Fruit fly (Drosophila melanogaster): ENCODE data around the gene Dys.

The Dys gene

dm6 chr3R:19623606-19624005 lies 162.7 kb downstream of the Dys start (continued):
- peak; percentile 45 for TF ChIP-seq CG4820 (GFP tag; optimal IDR thresholded peaks at IDR 0.05)
- TF ChIP-seq nmo (GFP tag; optimal IDR thresholded peaks at IDR 0.05) = peak; percentile 75
- TF ChIP-seq Ptx1 (GFP tag; IDR thresholded peaks at IDR 0.05) = peak; percentile 63
- TF ChIP-seq Six4 (GFP tag; optimal IDR thresholded peaks at IDR 0.05) = peak; percentile 36
- no peak for TF ChIP-seq corto (GFP tag; optimal IDR thresholded peaks at IDR 0.05)
- no peak for TF ChIP-seq CG34376 (GFP tag; optimal IDR thresholded peaks at IDR 0.05)
- no peak for TF ChIP-seq ERR (GFP tag; optimal IDR thresholded peaks at IDR 0.05)
- TF ChIP-seq stwl (tag; optimal IDR thresholded peaks at IDR 0.05) = no peak
- no peak for TF ChIP-seq tup (GFP tag; optimal IDR thresholded peaks at IDR 0.05)
- no peak for TF ChIP-seq fru (optimal IDR thresholded peaks at IDR 0.05)
- peak in 1 of 2 experiments; percentile 8 for TF ChIP-seq tll (GFP tag; optimal IDR thresholded peaks at IDR 0.05)
- no peak for TF ChIP-seq CG6683 (GFP tag; optimal IDR thresholded peaks at IDR 0.05)
- peak; percentile 7 for TF ChIP-seq jing (GFP tag; optimal IDR thresholded peaks at IDR 0.05)
- TF ChIP-seq CG10209 (GFP tag; optimal IDR thresholded peaks at IDR 0.05) = peak; percentile 34
- TF ChIP-seq Usf (GFP tag; optimal IDR thresholded peaks at IDR 0.05) = no peak
- TF ChIP-seq TFAM (GFP tag; optimal IDR thresholded peaks at IDR 0.05) = no peak
- TF ChIP-seq D19B (GFP tag; optimal IDR thresholded peaks at IDR 0.05) = no peak
- no peak for TF ChIP-seq zf30C (GFP tag; optimal IDR thresholded peaks at IDR 0.05)
- peak; percentile 29 for TF ChIP-seq Dip3 (GFP tag; optimal IDR thresholded peaks at IDR 0.05)
- TF ChIP-seq CG9437 (GFP tag; optimal IDR thresholded peaks at IDR 0.05) = peak; percentile 26
- TF ChIP-seq CG8281 (tag; optimal IDR thresholded peaks at IDR 0.05) = no peak
- peak; percentile 66 for TF ChIP-seq CG2678 (tag; optimal IDR thresholded peaks at IDR 0.05)
- peak; percentile 62 for TF ChIP-seq Aef1 (GFP tag; IDR thresholded peaks at IDR 0.05)
- no peak for TF ChIP-seq wek (GFP tag; optimal IDR thresholded peaks at IDR 0.05)
- TF ChIP-seq CG2875 (GFP tag; optimal IDR thresholded peaks at IDR 0.05) = peak; percentile 48
- peak; percentile 53 for TF ChIP-seq Atf-2 (GFP tag; optimal IDR thresholded peaks at IDR 0.05)
- TF ChIP-seq Bteb2 (GFP tag; optimal IDR thresholded peaks at IDR 0.05) = peak; percentile 47
- TF ChIP-seq scrt (GFP tag; optimal IDR thresholded peaks at IDR 0.05) = peak; percentile 16
- TF ChIP-seq ranshi (GFP tag; IDR thresholded peaks at IDR 0.05) = peak; percentile 69
- TF ChIP-seq CG15601 (tag; optimal IDR thresholded peaks at IDR 0.05) = peak; percentile 19
- TF ChIP-seq CG11456 (GFP tag; IDR thresholded peaks at IDR 0.05) = 0 out of 3 replicates have a peak, but pooled peaks have one; percentile 62
- TF ChIP-seq CG15011 (GFP tag; optimal IDR thresholded peaks at IDR 0.05) = peak; percentile 32
- no peak for TF ChIP-seq CG31365 (tag; optimal IDR thresholded peaks at IDR 0.05)
- no peak for TF ChIP-seq BEAF-32 (GFP tag; optimal IDR thresholded peaks at IDR 0.05)
- TF ChIP-seq CG6272 (GFP tag; IDR thresholded peaks at IDR 0.05) = no peak
- peak; percentile 68 for TF ChIP-seq CG14014 (GFP tag; IDR thresholded peaks at IDR 0.05)
- no peak for TF ChIP-seq CG34224 (GFP tag; IDR thresholded peaks at IDR 0.05; ENCODE audit: partially characterized antibody)
- peak; percentile 77 for TF ChIP-seq CG32532 (GFP tag; IDR thresholded peaks at IDR 0.05)
- no peak for TF ChIP-seq CG14860 (GFP tag; IDR thresholded peaks at IDR 0.05; ENCODE audit: partially characterized antibody)
- TF ChIP-seq Bgb (GFP tag; IDR thresholded peaks at IDR 0.05; ENCODE audit: partially characterized antibody) = no peak
- TF ChIP-seq gcm2 (GFP tag; optimal IDR thresholded peaks at IDR 0.05) = no peak
- peak; percentile 43; the same call in 1 of the 2 replicates for TF ChIP-seq Atf6 (GFP tag; IDR thresholded peaks at IDR 0.05)
- TF ChIP-seq Chrac-16 (GFP tag; optimal IDR thresholded peaks at IDR 0.05) = peak; percentile 28
- no peak for TF ChIP-seq Dp (GFP tag; optimal IDR thresholded peaks at IDR 0.05)
- no peak for TF ChIP-seq exex (tag; optimal IDR thresholded peaks at IDR 0.05)
- TF ChIP-seq cad (GFP tag; optimal IDR thresholded peaks at IDR 0.05) = no peak
- 0 out of 2 replicates have a peak, but pooled peaks have one; percentile 33 for TF ChIP-seq dimm (GFP tag; IDR thresholded peaks at IDR 0.05)
- TF ChIP-seq CG15073 (GFP tag; optimal IDR thresholded peaks at IDR 0.05) = no peak
- no peak for TF ChIP-seq sima (GFP tag; optimal IDR thresholded peaks at IDR 0.05)
- TF ChIP-seq Stat92E (GFP tag; optimal IDR thresholded peaks at IDR 0.05) = no peak
